Worm (Caenorhabditis elegans) whole organism, early embryonic: ENCODE measurements around the gene dgat-2.

Experiments used
- ama-1 ChIP-seq: fragments of 150-350 bp; optimal IDR thresholded peaks from 2 replicates; lab custom pipeline; 2014
- tbx-11 ChIP-seq: fragments of 200-800 bp; sonication (Bioruptor generic); IDR thresholded peaks from 2 replicates; pipeline ENCODE4 v1.3.6; 2022; ENCODE audit warnings: missing genetic modification characterization, missing compliant biosample characterization

- TF ChIP-seq ama-1 (no peak), tbx-11 (GFP tag; lab: Robert Waterston, UW) (no peak)
Observed at ce11 chrV:17658824-17659223, 1.3 kb upstream of the dgat-2 start.
